Fruit fly (Drosophila melanogaster): ENCODE measurements around the gene Clamp.

The Clamp gene

dm6 chr2L:22134091-22134730, 34.7 kb downstream of the Clamp start:
- peak; percentile 25 for TF ChIP-seq woc (GFP tag; optimal IDR thresholded peaks at IDR 0.05)
- TF ChIP-seq sage (GFP tag; optimal IDR thresholded peaks at IDR 0.05): no peak
- peak; percentile 20 for TF ChIP-seq psq (GFP tag; optimal IDR thresholded peaks at IDR 0.05)
- TF ChIP-seq tai (GFP tag; optimal IDR thresholded peaks at IDR 0.05): no peak
- no peak for TF ChIP-seq fru (GFP tag; optimal IDR thresholded peaks at IDR 0.05)
- peak; percentile 33 for TF ChIP-seq Hr83 (GFP tag; optimal IDR thresholded peaks at IDR 0.05; ENCODE audit: poor library complexity, severe bottlenecking)
- peak; percentile 4 for TF ChIP-seq rgr (GFP tag; optimal IDR thresholded peaks at IDR 0.05)
- TF ChIP-seq Hnf4 (GFP tag; optimal IDR thresholded peaks at IDR 0.05): no peak
- no peak for TF ChIP-seq CG9705 (GFP tag; optimal IDR thresholded peaks at IDR 0.05)
- TF ChIP-seq Sp1 (GFP tag; optimal IDR thresholded peaks at IDR 0.05): no peak
- peak; percentile 88 for TF ChIP-seq CrebA (GFP tag; optimal IDR thresholded peaks at IDR 0.05; ENCODE audit: borderline replicate concordance)
- TF ChIP-seq Vsx2 (GFP tag; optimal IDR thresholded peaks at IDR 0.05; ENCODE audit: partially characterized antibody): peak; percentile 68
- peak; percentile 58 to 79 for TF ChIP-seq dl (GFP tag; optimal IDR thresholded peaks at IDR 0.05; ENCODE audit: insufficient read depth in 1 of 2, partially characterized antibody in 2 of 2)
- no peak for TF ChIP-seq jim (GFP tag; optimal IDR thresholded peaks at IDR 0.05)
- TF ChIP-seq Rel (GFP tag; optimal IDR thresholded peaks at IDR 0.05): peak; percentile 15
- TF ChIP-seq Rel (tag; optimal IDR thresholded peaks at IDR 0.05): no peak
- TF ChIP-seq Dif (GFP tag; optimal IDR thresholded peaks at IDR 0.05; ENCODE audit: partially characterized antibody): peak; percentile 79
- TF ChIP-seq brk (GFP tag; optimal IDR thresholded peaks at IDR 0.05): peak; percentile 34

dm6 chr2L:22132984-22133383, 36.0 kb downstream of the Clamp start:
- TF ChIP-seq h (GFP tag; optimal IDR thresholded peaks at IDR 0.05): no peak
- TF ChIP-seq Hnf4 (GFP tag; optimal IDR thresholded peaks at IDR 0.05): no peak
- no peak for TF ChIP-seq OdsH (GFP tag; optimal IDR thresholded peaks at IDR 0.05)
- no peak for TF ChIP-seq Mio (GFP tag; optimal IDR thresholded peaks at IDR 0.05)
- no peak for TF ChIP-seq brk (GFP tag; optimal IDR thresholded peaks at IDR 0.05)
- TF ChIP-seq N (GFP tag; optimal IDR thresholded peaks at IDR 0.05): no peak
- no peak for TF ChIP-seq CG9705 (GFP tag; optimal IDR thresholded peaks at IDR 0.05)

dm6 chr2L:22131171-22131675, 37.7 kb downstream of the Clamp start, which contains the start of gene CG42748:
TSS of gene CG42748 (plus strand) at chr2L:22131221.
- peak; percentile 11 for TF ChIP-seq woc (GFP tag; optimal IDR thresholded peaks at IDR 0.05)
- TF ChIP-seq GATAd (GFP tag; optimal IDR thresholded peaks at IDR 0.05): no peak
- no peak for TF ChIP-seq brk (GFP tag; optimal IDR thresholded peaks at IDR 0.05)
- no peak for TF ChIP-seq Hnf4 (GFP tag; optimal IDR thresholded peaks at IDR 0.05)
- no peak for TF ChIP-seq OdsH (GFP tag; optimal IDR thresholded peaks at IDR 0.05)
- TF ChIP-seq HLH106 (tag; optimal IDR thresholded peaks at IDR 0.05): peak; percentile 30
- no peak for TF ChIP-seq CG32264 (GFP tag; optimal IDR thresholded peaks at IDR 0.05)
- TF ChIP-seq dl (GFP tag; optimal IDR thresholded peaks at IDR 0.05; ENCODE audit: insufficient read depth in 1 of 2, partially characterized antibody in 2 of 2): no peak
- peak in 1 of 2 experiments; percentile 29 for TF ChIP-seq foxo (GFP tag; optimal IDR thresholded peaks at IDR 0.05)

- TF ChIP-seq rgr (GFP tag; optimal IDR thresholded peaks at IDR 0.05) (no peak), Vsx2 (GFP tag; optimal IDR thresholded peaks at IDR 0.05; ENCODE audit: partially characterized antibody) (no peak), foxo (GFP tag; optimal IDR thresholded peaks at IDR 0.05) (peak in 1 of 2 experiments; percentile 3), Hnf4 (GFP tag; optimal IDR thresholded peaks at IDR 0.05) (peak; percentile 32), Hr83 (GFP tag; optimal IDR thresholded peaks at IDR 0.05; ENCODE audit: poor library complexity, severe bottlenecking) (no peak), dl (GFP tag; optimal IDR thresholded peaks at IDR 0.05; ENCODE audit: insufficient read depth in 1 of 2, partially characterized antibody in 2 of 2) (no peak), Myc (optimal IDR thresholded peaks at IDR 0.05) (peak; percentile 53), Jra (GFP tag; optimal IDR thresholded peaks at IDR 0.05) (no peak), N (GFP tag; optimal IDR thresholded peaks at IDR 0.05) (peak; percentile 65), ey (GFP tag; optimal IDR thresholded peaks at IDR 0.05) (no peak), Rel (GFP tag; optimal IDR thresholded peaks at IDR 0.05) (no peak), Rel (tag; optimal IDR thresholded peaks at IDR 0.05) (peak; percentile 8), HLH106 (tag; optimal IDR thresholded peaks at IDR 0.05) (peak; percentile 43), dmrt93B (GFP tag; optimal IDR thresholded peaks at IDR 0.05) (no peak), woc (GFP tag; optimal IDR thresholded peaks at IDR 0.05) (peak; percentile 74), Dif (GFP tag; optimal IDR thresholded peaks at IDR 0.05; ENCODE audit: partially characterized antibody) (no peak), Dfd (GFP tag; optimal IDR thresholded peaks at IDR 0.05) (no peak), CG9705 (GFP tag; optimal IDR thresholded peaks at IDR 0.05) (no peak), Mio (GFP tag; optimal IDR thresholded peaks at IDR 0.05) (no peak)
These were observed 39.2 kb downstream of the Clamp start, which contains the start of gene CycK for dm6 chr2L:22129581-22130300. TSS of gene CycK (minus strand) at chr2L:22130142.
